Worm (Caenorhabditis elegans): ENCODE measurements around the gene Y39B6A.33.

DNA sequence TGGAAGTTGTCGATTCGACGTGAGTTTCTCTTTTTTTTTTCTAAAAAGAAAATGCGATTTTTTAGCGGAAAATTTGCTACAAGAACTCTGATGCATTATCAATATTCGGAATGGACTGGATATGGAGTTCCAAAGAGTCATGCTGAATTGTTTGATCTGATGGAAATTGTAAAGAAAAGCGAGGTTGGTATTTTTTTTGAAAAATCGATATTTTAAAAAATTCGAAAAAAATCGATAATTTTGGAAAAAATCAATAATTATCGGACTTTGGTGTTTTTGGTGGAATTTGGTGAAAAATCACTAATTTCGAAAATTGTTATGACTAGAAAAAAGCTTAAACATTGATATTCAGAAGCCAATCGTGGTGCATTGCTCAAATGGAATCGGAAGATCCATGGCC, 17.5 kb downstream of the Y39B6A.33 start:
- TF ChIP-seq flt-1 (GFP tag; IDR thresholded peaks at IDR 0.05) (no peak), cog-1 (tag; optimal IDR thresholded peaks at IDR 0.05) (no peak)
